Fruit fly (Drosophila melanogaster) whole organism, prepupa: ENCODE measurements around the gene CG32373.

ENCODE experiments used
- Blimp-1 ChIP-seq: fragments of 200-800 bp; sonication (Bioruptor generic); optimal IDR thresholded peaks from 3 replicates; lab custom pipeline; 2017; ENCODE audit warnings: missing biosample characterization, missing genetic modification characterization, mild to moderate bottlenecking, moderate library complexity, missing genetic modification reagents
- CG10631 ChIP-seq: fragments of 200-800 bp; sonication (Bioruptor generic); optimal IDR thresholded peaks from 2 replicates; lab custom pipeline; 2016; ENCODE audit warnings: missing biosample characterization, missing genetic modification characterization
- CG10669 ChIP-seq: fragments of 200-800 bp; sonication (Bioruptor generic); optimal IDR thresholded peaks from 3 replicates; lab custom pipeline; 2018; ENCODE audit warnings: missing biosample characterization, mild to moderate bottlenecking, missing genetic modification characterization, moderate library complexity
- CG11294 ChIP-seq: fragments of 200-800 bp; sonication (Bioruptor generic); IDR thresholded peaks from 2 replicates; pipeline ENCODE4 v1.3.6; 2022; ENCODE audit warnings: missing biosample characterization, missing genetic modification characterization
- CG11762 ChIP-seq: fragments of 200-800 bp; sonication (Bioruptor generic); optimal IDR thresholded peaks from 3 replicates; lab custom pipeline; 2016; ENCODE audit warnings: missing biosample characterization, missing genetic modification characterization; ENCODE audit not compliant: insufficient read depth
- CG11902 ChIP-seq: fragments of 200-800 bp; sonication (Bioruptor generic); optimal IDR thresholded peaks from 3 replicates; lab custom pipeline; 2016; ENCODE audit warnings: missing biosample characterization, missing genetic modification characterization
- CG15336 ChIP-seq: fragments of 200-800 bp; sonication (Bioruptor generic); IDR thresholded peaks from 2 replicates; pipeline ENCODE4 v1.3.6; 2022; ENCODE audit warnings: missing biosample characterization, missing genetic modification characterization
- CG1621 ChIP-seq: fragments of 200-800 bp; sonication (Bioruptor generic); optimal IDR thresholded peaks from 3 replicates; lab custom pipeline; 2018; ENCODE audit warnings: missing biosample characterization, mild to moderate bottlenecking, missing genetic modification characterization
- CG3032 ChIP-seq: fragments of 200-800 bp; optimal IDR thresholded peaks from 2 replicates; lab custom pipeline; 2019; ENCODE audit warnings: missing biosample characterization, mild to moderate bottlenecking, missing genetic modification characterization, moderate library complexity
- CG32006 ChIP-seq: fragments of 200-800 bp; sonication (Bioruptor generic); optimal IDR thresholded peaks from 3 replicates; lab custom pipeline; 2017; ENCODE audit warnings: missing biosample characterization, mild to moderate bottlenecking, missing genetic modification characterization
- CG34406 ChIP-seq: fragments of 200-800 bp; sonication (Bioruptor generic); optimal IDR thresholded peaks from 3 replicates; lab custom pipeline; 2016; ENCODE audit warnings: missing biosample characterization, missing genetic modification characterization
- CG3919 ChIP-seq: fragments of 200-800 bp; sonication (Bioruptor generic); optimal IDR thresholded peaks from 3 replicates; lab custom pipeline; 2016; ENCODE audit warnings: missing biosample characterization, missing genetic modification characterization
- CG4318 ChIP-seq: fragments of 200-800 bp; sonication (Bioruptor generic); optimal IDR thresholded peaks from 3 replicates; lab custom pipeline; 2017; ENCODE audit warnings: missing biosample characterization, mild to moderate bottlenecking, missing genetic modification characterization
- CG6163 ChIP-seq: fragments of 200-800 bp; sonication (Bioruptor generic); IDR thresholded peaks from 3 replicates; pipeline ENCODE4 v1.3.6; 2022; ENCODE audit warnings: missing biosample characterization, missing genetic modification characterization
- CG6276 ChIP-seq: fragments of 200-800 bp; sonication (Bioruptor generic); optimal IDR thresholded peaks from 2 replicates; lab custom pipeline; 2017; ENCODE audit warnings: missing biosample characterization, mild to moderate bottlenecking, missing genetic modification characterization
- CG6792 ChIP-seq: fragments of 200-800 bp; sonication (Bioruptor generic); optimal IDR thresholded peaks from 3 replicates; lab custom pipeline; 2016; ENCODE audit warnings: missing biosample characterization, missing genetic modification characterization
- CG6808 ChIP-seq: fragments of 200-800 bp; sonication (Bioruptor generic); optimal IDR thresholded peaks from 3 replicates; lab custom pipeline; 2017; ENCODE audit warnings: missing biosample characterization, missing genetic modification characterization, mild to moderate bottlenecking, moderate library complexity, missing genetic modification reagents
- CG6854 ChIP-seq: fragments of 200-800 bp; sonication (Bioruptor generic); optimal IDR thresholded peaks from 2 replicates; lab custom pipeline; 2017; ENCODE audit warnings: missing biosample characterization, mild to moderate bottlenecking, missing genetic modification characterization
- CG7368 ChIP-seq: fragments of 200-800 bp; sonication (Bioruptor generic); optimal IDR thresholded peaks from 3 replicates; lab custom pipeline; 2016; ENCODE audit warnings: missing biosample characterization, missing genetic modification characterization
- CG8319 ChIP-seq: fragments of 200-800 bp; sonication (Bioruptor generic); optimal IDR thresholded peaks from 3 replicates; lab custom pipeline; 2016; ENCODE audit warnings: missing biosample characterization, missing genetic modification characterization
- CG8632 ChIP-seq: fragments of 200-800 bp; sonication (Bioruptor generic); optimal IDR thresholded peaks from 3 replicates; lab custom pipeline; 2016; ENCODE audit warnings: missing biosample characterization, missing genetic modification characterization
- CG9139 ChIP-seq: fragments of 200-800 bp; sonication (Bioruptor generic); optimal IDR thresholded peaks from 3 replicates; lab custom pipeline; 2017; ENCODE audit warnings: missing biosample characterization, mild to moderate bottlenecking, missing genetic modification characterization
- Eip75B ChIP-seq: fragments of 200-800 bp; sonication (Bioruptor generic); optimal IDR thresholded peaks from 3 replicates; lab custom pipeline; 2016; ENCODE audit warnings: missing biosample characterization, missing genetic modification characterization
- Eip78C ChIP-seq: fragments of 200-800 bp; sonication (Bioruptor generic); peaks from one replicate; lab custom pipeline; 2016; ENCODE audit warnings: missing biosample characterization, missing genetic modification characterization
- Eip93F ChIP-seq: fragments of 200-800 bp; sonication (Bioruptor generic); optimal IDR thresholded peaks from 2 replicates; lab custom pipeline; 2016; ENCODE audit warnings: missing biosample characterization, mild to moderate bottlenecking, missing genetic modification characterization
- Ets21C ChIP-seq: fragments of 200-800 bp; sonication (Bioruptor generic); optimal IDR thresholded peaks from 3 replicates; lab custom pipeline; 2016; ENCODE audit warnings: missing biosample characterization, missing genetic modification characterization
- Ets96B ChIP-seq: fragments of 200-800 bp; optimal IDR thresholded peaks from 2 replicates; lab custom pipeline; 2019; ENCODE audit warnings: missing biosample characterization, mild to moderate bottlenecking, missing genetic modification characterization, moderate library complexity
- Gug ChIP-seq: fragments of 200-800 bp; sonication (Bioruptor generic); IDR thresholded peaks from 2 replicates; pipeline ENCODE4 v1.3.6; 2022; ENCODE audit warnings: missing biosample characterization, missing genetic modification characterization
- Hr39 ChIP-seq: fragments of 200-800 bp; sonication (Bioruptor generic); optimal IDR thresholded peaks from 2 replicates; lab custom pipeline; 2016; ENCODE audit warnings: missing biosample characterization, missing genetic modification characterization
- Hr4 ChIP-seq: fragments of 200-800 bp; sonication (Bioruptor generic); optimal IDR thresholded peaks from 3 replicates; lab custom pipeline; 2016; ENCODE audit warnings: missing biosample characterization, missing genetic modification characterization
- Lpt ChIP-seq: fragments of 200-800 bp; sonication (Bioruptor generic); optimal IDR thresholded peaks from 3 replicates; lab custom pipeline; 2016; ENCODE audit warnings: missing biosample characterization, missing genetic modification characterization
- Met ChIP-seq: fragments of 200-800 bp; sonication (Bioruptor generic); optimal IDR thresholded peaks from 3 replicates; lab custom pipeline; 2016; ENCODE audit warnings: missing biosample characterization, missing genetic modification characterization
- OdsH ChIP-seq: fragments of 200-800 bp; sonication (Bioruptor generic); optimal IDR thresholded peaks from 3 replicates; lab custom pipeline; 2016; ENCODE audit warnings: missing biosample characterization, missing genetic modification characterization
- Smox ChIP-seq: fragments of 200-800 bp; sonication (Bioruptor generic); optimal IDR thresholded peaks from 3 replicates; lab custom pipeline; 2016; ENCODE audit warnings: missing biosample characterization, missing genetic modification characterization
- Sox102F ChIP-seq: fragments of 200-800 bp; sonication (Bioruptor generic); optimal IDR thresholded peaks from 2 replicates; lab custom pipeline; 2016; ENCODE audit warnings: missing biosample characterization, mild to moderate bottlenecking, missing genetic modification characterization
- Sox14 ChIP-seq: fragments of 200-800 bp; sonication (Bioruptor generic); optimal IDR thresholded peaks from 3 replicates; lab custom pipeline; 2016; ENCODE audit warnings: missing biosample characterization, missing genetic modification characterization
- Sox15 ChIP-seq: fragments of 200-800 bp; sonication (Bioruptor generic); optimal IDR thresholded peaks from 3 replicates; lab custom pipeline; 2016; ENCODE audit warnings: missing biosample characterization, missing genetic modification characterization
- achi ChIP-seq: fragments of 200-800 bp; sonication (Bioruptor generic); optimal IDR thresholded peaks from 3 replicates; lab custom pipeline; 2016; ENCODE audit warnings: missing biosample characterization, missing genetic modification characterization
- cyc ChIP-seq: fragments of 200-800 bp; sonication (Bioruptor generic); optimal IDR thresholded peaks from 3 replicates; lab custom pipeline; 2016; ENCODE audit warnings: missing biosample characterization, missing genetic modification characterization
- dac ChIP-seq: fragments of 200-800 bp; sonication (Bioruptor generic); optimal IDR thresholded peaks from 2 replicates; lab custom pipeline; 2017; ENCODE audit warnings: missing biosample characterization, mild to moderate bottlenecking, missing genetic modification characterization
- dsx ChIP-seq: fragments of 200-800 bp; optimal IDR thresholded peaks from 3 replicates; lab custom pipeline; 2019; ENCODE audit warnings: missing biosample characterization, mild to moderate bottlenecking, missing genetic modification characterization, moderate library complexity; ENCODE audit not compliant: poor library complexity, severe bottlenecking
- eg ChIP-seq: fragments of 200-800 bp; sonication (Bioruptor generic); IDR thresholded peaks from 3 replicates; pipeline ENCODE4 v1.3.6; 2022; ENCODE audit warnings: missing biosample characterization, missing genetic modification characterization
- esn ChIP-seq: fragments of 200-800 bp; sonication (Bioruptor generic); optimal IDR thresholded peaks from 2 replicates; lab custom pipeline; 2016; ENCODE audit warnings: missing biosample characterization, mild to moderate bottlenecking, missing genetic modification characterization, moderate library complexity
- fd59A ChIP-seq: fragments of 200-800 bp; sonication (Bioruptor generic); optimal IDR thresholded peaks from 2 replicates; lab custom pipeline; 2017; ENCODE audit warnings: missing biosample characterization, mild to moderate bottlenecking, missing genetic modification characterization, missing genetic modification reagents
- fd85E ChIP-seq: fragments of 200-800 bp; sonication (Bioruptor generic); optimal IDR thresholded peaks from 3 replicates; lab custom pipeline; 2016; ENCODE audit warnings: missing biosample characterization, missing genetic modification characterization
- lz ChIP-seq: fragments of 200-800 bp; sonication (Bioruptor generic); optimal IDR thresholded peaks from 3 replicates; lab custom pipeline; 2016; ENCODE audit warnings: missing biosample characterization, missing genetic modification characterization
- net ChIP-seq: fragments of 200-800 bp; sonication (Bioruptor generic); optimal IDR thresholded peaks from 3 replicates; lab custom pipeline; 2016; ENCODE audit warnings: missing biosample characterization, missing genetic modification characterization
- salr ChIP-seq, 2 experiments: fragments of 200-800 bp; sonication (Bioruptor generic); optimal IDR thresholded peaks; 3 replicates each; lab custom pipeline; 2016 to 2018; ENCODE audit warnings: missing biosample characterization in 2 of 2, missing genetic modification characterization in 2 of 2, mild to moderate bottlenecking in 1 of 2
- spab ChIP-seq: fragments of 200-800 bp; sonication (Bioruptor generic); optimal IDR thresholded peaks from 2 replicates; lab custom pipeline; 2017; ENCODE audit warnings: missing biosample characterization, mild to moderate bottlenecking, missing genetic modification characterization, missing genetic modification reagents
- ss ChIP-seq, 2 experiments: fragments of 200-800 bp; sonication (Bioruptor generic); optimal IDR thresholded peaks; 2 replicates in 1 of 2; 3 replicates in 1 of 2; lab custom pipeline; 2017 to 2018; ENCODE audit warnings: mild to moderate bottlenecking in 2 of 2, missing biosample characterization in 2 of 2, missing genetic modification characterization in 2 of 2, moderate library complexity in 1 of 2
- topi ChIP-seq: fragments of 200-800 bp; sonication (Bioruptor generic); optimal IDR thresholded peaks from 3 replicates; lab custom pipeline; 2016; ENCODE audit warnings: missing biosample characterization, missing genetic modification characterization
- vri ChIP-seq: fragments of 200-800 bp; sonication (Bioruptor generic); optimal IDR thresholded peaks from 3 replicates; lab custom pipeline; 2016; ENCODE audit warnings: missing biosample characterization, mild to moderate bottlenecking, missing genetic modification characterization

Gene CG32373

DNA sequence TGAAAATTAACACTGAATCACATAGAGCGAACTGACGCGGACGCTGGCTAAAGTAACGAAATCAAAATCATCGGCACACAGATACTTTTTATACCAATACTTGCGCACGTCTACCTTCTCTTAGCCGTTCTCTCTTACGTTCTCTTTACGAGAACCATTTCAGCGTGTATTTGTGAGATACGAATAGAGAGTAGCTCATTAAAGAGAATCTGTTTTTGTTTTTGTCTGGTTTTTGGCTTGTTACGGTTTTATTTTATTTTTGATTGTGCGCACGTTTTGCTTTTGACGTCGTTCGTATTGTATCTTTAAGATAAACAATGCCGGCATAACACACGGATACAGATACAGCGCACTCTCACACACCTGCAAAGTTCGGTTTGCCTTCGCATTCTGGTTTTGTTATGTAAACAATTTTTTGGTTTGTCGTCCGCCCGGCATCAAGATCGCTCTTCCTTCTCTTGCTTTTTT, 155.0 kb downstream of the CG32373 start:
- no peak for TF ChIP-seq Met (GFP tag; lab: Kevin White, UChicago)
- TF ChIP-seq Lpt (GFP tag; lab: Kevin White, UChicago), result no peak
- TF ChIP-seq achi, result no peak
- peak; percentile 57 for TF ChIP-seq CG15336 (GFP tag; lab: Robert Waterston, UW)
- no peak for TF ChIP-seq Eip93F (GFP tag; lab: Kevin White, UChicago)
- TF ChIP-seq CG8319 (GFP tag; lab: Kevin White, UChicago), result no peak
- peak; percentile 23 for TF ChIP-seq CG34406 (GFP tag; lab: Kevin White, UChicago)
- TF ChIP-seq Eip78C, result peak; percentile 24
- no peak for TF ChIP-seq Sox15
- TF ChIP-seq CG6808 (GFP tag; lab: Kevin White, UChicago), result peak; percentile 34
- TF ChIP-seq CG4318, result no peak
- no peak for TF ChIP-seq CG11762 (GFP tag; lab: Kevin White, UChicago)
- no peak for TF ChIP-seq Eip75B (GFP tag; lab: Kevin White, UChicago)
- TF ChIP-seq cyc, result no peak
- TF ChIP-seq Sox14 (GFP tag; lab: Kevin White, UChicago), result no peak
- TF ChIP-seq esn (GFP tag; lab: Kevin White, UChicago), result no peak
- peak; percentile 51 for TF ChIP-seq CG9139 (GFP tag; lab: Kevin White, UChicago)
- peak; percentile 5 for TF ChIP-seq CG1621 (tag; lab: Kevin White, UChicago)
- peak; percentile 13 for TF ChIP-seq CG8632 (GFP tag; lab: Kevin White, UChicago)
- peak; percentile 73; the same call in 2 of the 3 replicates for TF ChIP-seq CG6163 (GFP tag; lab: Robert Waterston, UW)
- TF ChIP-seq topi, result no peak
- TF ChIP-seq CG6792 (GFP tag; lab: Kevin White, UChicago), result no peak
- peak; percentile 21 for TF ChIP-seq CG10669
- TF ChIP-seq net (GFP tag; lab: Kevin White, UChicago), result peak; percentile 29
- TF ChIP-seq OdsH (GFP tag; lab: Kevin White, UChicago), result no peak
- no peak for TF ChIP-seq CG11902
- no peak for TF ChIP-seq Blimp-1 (GFP tag; lab: Kevin White, UChicago)
- peak; percentile 64 for TF ChIP-seq dsx (GFP tag; lab: Kevin White, UChicago)
- peak; percentile 42 for TF ChIP-seq Ets96B (tag; lab: Kevin White, UChicago)
- TF ChIP-seq CG32006 (GFP tag; lab: Kevin White, UChicago), result no peak
- peak; percentile 58 for TF ChIP-seq CG6276
- no peak for TF ChIP-seq CG11294 (GFP tag; lab: Robert Waterston, UW)
- no peak for TF ChIP-seq spab (GFP tag; lab: Kevin White, UChicago)
- no peak for TF ChIP-seq dac (GFP tag; lab: Kevin White, UChicago)
- no peak for TF ChIP-seq Smox (GFP tag; lab: Kevin White, UChicago)
- no peak for TF ChIP-seq lz (GFP tag; lab: Kevin White, UChicago)
- peak; percentile 37 for TF ChIP-seq Sox102F (GFP tag; lab: Kevin White, UChicago)
- TF ChIP-seq CG3032 (tag; lab: Kevin White, UChicago), result no peak
- TF ChIP-seq ss (GFP tag; optimal IDR thresholded peaks at IDR 0.05; lab: Kevin White, UChicago), result peak; percentile 10 to 69
- no peak for TF ChIP-seq fd85E (GFP tag; lab: Kevin White, UChicago)
- no peak for TF ChIP-seq salr (GFP tag; optimal IDR thresholded peaks at IDR 0.05; lab: Kevin White, UChicago)
- TF ChIP-seq eg (GFP tag; lab: Robert Waterston, UW), result peak; percentile 74; the same call in 2 of the 3 replicates
- no peak for TF ChIP-seq Hr39 (GFP tag; lab: Kevin White, UChicago)
- TF ChIP-seq fd59A (GFP tag; lab: Kevin White, UChicago), result no peak
- no peak for TF ChIP-seq CG10631
- peak; percentile 53 for TF ChIP-seq CG6854 (GFP tag; lab: Kevin White, UChicago)
- no peak for TF ChIP-seq Ets21C (GFP tag; lab: Kevin White, UChicago)
- no peak for TF ChIP-seq Hr4 (GFP tag; lab: Kevin White, UChicago)
- no peak for TF ChIP-seq Gug (GFP tag; lab: Robert Waterston, UW)
- TF ChIP-seq CG7368, result no peak
- TF ChIP-seq vri, result peak; percentile 87
- peak; percentile 5 for TF ChIP-seq CG3919 (GFP tag; lab: Kevin White, UChicago)
